Fruit fly (Drosophila melanogaster): ENCODE data around the gene CG9300.

Gene CG9300

DNA sequence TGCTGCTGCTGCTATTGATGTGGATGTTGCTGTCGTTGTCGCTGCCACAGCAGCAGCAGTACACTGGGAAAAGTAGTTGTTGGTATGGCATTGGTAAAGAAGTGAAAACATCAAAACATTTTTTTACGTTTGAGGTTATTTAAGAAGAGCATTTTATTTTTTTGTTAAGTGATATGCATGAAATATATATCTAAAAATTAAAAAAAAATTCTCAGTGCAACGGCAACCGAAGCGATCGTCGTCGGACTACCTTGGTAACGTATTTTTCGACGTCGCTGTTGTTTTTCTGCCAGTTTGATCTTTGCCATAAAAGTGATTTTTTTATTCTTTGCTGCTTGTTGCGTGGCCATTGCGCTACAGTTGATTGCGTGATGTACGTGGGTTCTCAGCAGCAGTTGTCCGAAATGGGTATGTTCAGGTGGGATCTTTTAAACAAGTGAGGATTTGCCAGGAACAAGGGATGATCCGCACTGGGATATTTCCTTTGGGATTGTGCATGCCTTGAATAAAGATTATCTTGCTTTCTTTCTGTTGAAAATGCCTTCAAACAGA, 8.6 kb downstream of the CG9300 start (continued):
- TF ChIP-seq fkh (GFP tag; optimal IDR thresholded peaks at IDR 0.05) (peak; percentile 79), eg (GFP tag; IDR thresholded peaks at IDR 0.05) (peak; percentile 99), Ets96B (tag; optimal IDR thresholded peaks at IDR 0.05) (peak; percentile 98), fd85E (GFP tag; optimal IDR thresholded peaks at IDR 0.05) (peak; percentile 94), ss (GFP tag; optimal IDR thresholded peaks at IDR 0.05) (peak; percentile 99), OdsH (GFP tag; optimal IDR thresholded peaks at IDR 0.05) (peak; percentile 98), Eip75B (GFP tag; optimal IDR thresholded peaks at IDR 0.05) (peak; percentile 99), CG6792 (GFP tag; optimal IDR thresholded peaks at IDR 0.05) (peak; percentile 98)

DNA sequence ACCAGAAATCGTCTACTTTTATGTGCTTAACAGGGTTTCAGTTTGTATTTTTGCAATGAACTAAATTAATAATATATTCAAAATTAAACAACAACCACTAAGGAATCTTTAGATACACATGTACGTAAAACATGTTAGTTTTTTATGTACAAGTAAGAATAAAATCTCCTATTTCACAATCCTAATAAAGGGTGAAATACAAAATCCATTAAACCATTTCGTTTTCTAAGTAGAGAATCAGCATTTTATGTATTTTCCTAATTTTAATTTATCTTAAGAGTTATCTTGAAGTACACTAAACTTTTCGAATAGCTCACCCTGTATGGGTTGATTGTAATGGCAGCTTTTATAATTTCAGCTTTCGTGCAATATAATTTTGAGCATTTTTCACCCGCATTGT, 9.5 kb downstream of the CG9300 start:
- TF ChIP-seq Smox (GFP tag; optimal IDR thresholded peaks at IDR 0.05) (peak; percentile 85), Gug (GFP tag; IDR thresholded peaks at IDR 0.05) (peak; percentile 56), CG8632 (GFP tag; optimal IDR thresholded peaks at IDR 0.05) (peak; percentile 87), CG9139 (GFP tag; optimal IDR thresholded peaks at IDR 0.05) (no peak), acj6 (GFP tag; optimal IDR thresholded peaks at IDR 0.05) (peak; percentile 84), dac (GFP tag; optimal IDR thresholded peaks at IDR 0.05) (peak; percentile 16), Sox102F (GFP tag; optimal IDR thresholded peaks at IDR 0.05) (peak; percentile 74), CG16779 (tag; optimal IDR thresholded peaks at IDR 0.05) (peak; percentile 71), cyc (GFP tag; optimal IDR thresholded peaks at IDR 0.05) (peak; percentile 42), CG8119 (GFP tag; IDR thresholded peaks at IDR 0.05) (peak; percentile 95), eg (GFP tag; IDR thresholded peaks at IDR 0.05) (peak; percentile 84), Met (GFP tag; optimal IDR thresholded peaks at IDR 0.05) (peak; percentile 84), OdsH (GFP tag; optimal IDR thresholded peaks at IDR 0.05) (peak; percentile 87), CG6854 (GFP tag; optimal IDR thresholded peaks at IDR 0.05) (no peak), CG3032 (tag; optimal IDR thresholded peaks at IDR 0.05) (peak; percentile 60), topi (GFP tag; optimal IDR thresholded peaks at IDR 0.05) (peak; percentile 81), pdm3 (GFP tag; optimal IDR thresholded peaks at IDR 0.05) (peak; percentile 86), Eip78C (GFP tag) (peak; percentile 97), lz (GFP tag; optimal IDR thresholded peaks at IDR 0.05) (peak; percentile 81), achi (GFP tag; optimal IDR thresholded peaks at IDR 0.05) (peak; percentile 84), CG1621 (tag; optimal IDR thresholded peaks at IDR 0.05) (no peak), Eip93F (GFP tag; optimal IDR thresholded peaks at IDR 0.05) (no peak), fkh (GFP tag; optimal IDR thresholded peaks at IDR 0.05) (no peak), Hr39 (GFP tag; optimal IDR thresholded peaks at IDR 0.05) (peak; percentile 67), CG8319 (GFP tag; optimal IDR thresholded peaks at IDR 0.05) (peak; percentile 67), CG11762 (GFP tag; optimal IDR thresholded peaks at IDR 0.05; ENCODE audit: insufficient read depth) (peak; percentile 84), CG7368 (GFP tag; optimal IDR thresholded peaks at IDR 0.05) (peak; percentile 73), CG11294 (GFP tag; IDR thresholded peaks at IDR 0.05) (peak; percentile 61), dsx (GFP tag; optimal IDR thresholded peaks at IDR 0.05; ENCODE audit: poor library complexity, severe bottlenecking) (peak; percentile 46), esn (GFP tag; optimal IDR thresholded peaks at IDR 0.05) (peak; percentile 90), svp (GFP tag) (peak; percentile 93), CG3919 (GFP tag; optimal IDR thresholded peaks at IDR 0.05) (peak; percentile 77), Sox14 (GFP tag; optimal IDR thresholded peaks at IDR 0.05) (peak; percentile 64), Sox15 (GFP tag; optimal IDR thresholded peaks at IDR 0.05) (peak; percentile 62), Ets96B (tag; optimal IDR thresholded peaks at IDR 0.05) (peak; percentile 74), fd59A (GFP tag; optimal IDR thresholded peaks at IDR 0.05) (peak; percentile 36), CG6276 (GFP tag; optimal IDR thresholded peaks at IDR 0.05) (peak; percentile 94), Blimp-1 (GFP tag; optimal IDR thresholded peaks at IDR 0.05) (peak; percentile 8), Hr38 (GFP tag; optimal IDR thresholded peaks at IDR 0.05) (no peak), ss (GFP tag; optimal IDR thresholded peaks at IDR 0.05) (no peak), CG31627 (GFP tag; optimal IDR thresholded peaks at IDR 0.05) (peak; percentile 74), CG11902 (GFP tag; optimal IDR thresholded peaks at IDR 0.05) (peak; percentile 30), salr (GFP tag; optimal IDR thresholded peaks at IDR 0.05) (peak in 1 of 2 experiments; percentile 84), CG6163 (GFP tag; IDR thresholded peaks at IDR 0.05) (peak; percentile 71), vri (GFP tag; optimal IDR thresholded peaks at IDR 0.05) (peak; percentile 49), CG10631 (GFP tag; optimal IDR thresholded peaks at IDR 0.05) (peak; percentile 70)
